Fruit fly (Drosophila melanogaster): ENCODE measurements around the gene comt.

The comt gene

DNA sequence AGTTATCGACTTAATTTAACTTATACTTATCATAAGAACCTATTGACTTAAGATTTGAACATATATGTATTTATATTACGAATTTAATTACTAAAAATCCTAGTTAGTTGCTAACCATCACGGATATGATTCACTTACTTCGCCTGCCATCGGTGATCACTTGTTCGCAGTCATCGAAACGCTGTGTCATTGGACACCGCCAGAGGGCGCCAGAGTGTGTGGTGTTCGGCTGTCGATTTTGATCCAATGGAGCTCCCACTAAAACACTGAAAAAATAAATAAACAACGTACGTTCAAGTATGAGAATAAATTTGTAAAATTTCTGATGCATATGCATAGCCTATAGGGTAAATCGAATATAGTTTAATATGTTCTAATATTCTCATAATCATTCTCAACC is 34.0 kb upstream of the comt start (continued):
- TF ChIP-seq CG12104 (GFP tag; optimal IDR thresholded peaks at IDR 0.05): no peak
- TF ChIP-seq CG4730 (GFP tag; IDR thresholded peaks at IDR 0.05): no peak
- TF ChIP-seq BEAF-32 (GFP tag; optimal IDR thresholded peaks at IDR 0.05): no peak
- 0 out of 3 replicates have a peak, but pooled peaks have one; percentile 10 for TF ChIP-seq CG17361 (GFP tag; IDR thresholded peaks at IDR 0.05)
- TF ChIP-seq CG17385 (GFP tag; optimal IDR thresholded peaks at IDR 0.05): no peak
- TF ChIP-seq stwl (tag; optimal IDR thresholded peaks at IDR 0.05): peak; percentile 17
- TF ChIP-seq lilli (GFP tag; optimal IDR thresholded peaks at IDR 0.05): no peak
- peak; percentile 85 for TF ChIP-seq CTCF (GFP tag; optimal IDR thresholded peaks at IDR 0.05)

DNA sequence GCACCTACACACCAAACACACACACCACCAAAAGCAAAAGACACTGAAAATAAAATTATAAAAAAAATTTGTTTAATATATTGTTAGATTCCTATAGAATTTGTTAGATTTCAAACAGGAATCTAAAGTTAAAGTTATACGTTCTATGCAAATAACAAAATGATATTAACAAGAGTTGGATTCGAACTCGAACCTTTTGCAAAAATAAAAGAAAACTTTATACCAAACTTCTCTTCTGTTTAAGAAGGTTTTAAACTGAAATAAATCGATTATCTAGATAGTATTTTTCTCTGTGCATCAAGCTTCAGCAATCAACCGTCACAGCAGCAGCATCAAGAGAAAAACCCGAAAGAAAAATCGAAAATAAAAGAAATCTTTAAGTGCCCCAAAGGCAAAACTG is 32.3 kb upstream of the comt start:
- peak; percentile 9 for TF ChIP-seq oc (tag; optimal IDR thresholded peaks at IDR 0.05)
- TF ChIP-seq Fer2 (tag; optimal IDR thresholded peaks at IDR 0.05): no peak
- no peak for TF ChIP-seq Lim3 (GFP tag; IDR thresholded peaks at IDR 0.05)
- no peak for TF ChIP-seq gt (GFP tag; IDR thresholded peaks at IDR 0.05)
- no peak for TF ChIP-seq C15 (GFP tag; IDR thresholded peaks at IDR 0.05)
- no peak for TF ChIP-seq sug (tag; optimal IDR thresholded peaks at IDR 0.05)
- no peak for TF ChIP-seq maf-S (GFP tag; optimal IDR thresholded peaks at IDR 0.05)
- TF ChIP-seq Ets97D (GFP tag; optimal IDR thresholded peaks at IDR 0.05): no peak
- TF ChIP-seq Hmr (GFP tag; optimal IDR thresholded peaks at IDR 0.05): no peak
- TF ChIP-seq CG11696 (GFP tag; IDR thresholded peaks at IDR 0.05): no peak
- no peak for TF ChIP-seq E2f1 (GFP tag; IDR thresholded peaks at IDR 0.05)
- no peak for TF ChIP-seq Dll (GFP tag; IDR thresholded peaks at IDR 0.05; ENCODE audit: partially characterized antibody)
- no peak for TF ChIP-seq CG11723 (GFP tag; optimal IDR thresholded peaks at IDR 0.05)
- TF ChIP-seq CG16813 (GFP tag; IDR thresholded peaks at IDR 0.05; ENCODE audit: partially characterized antibody): no peak
- peak in 1 of 2 experiments; percentile 60 for TF ChIP-seq bsh (GFP tag; optimal IDR thresholded peaks at IDR 0.05)
- no peak for TF ChIP-seq crc (GFP tag; optimal IDR thresholded peaks at IDR 0.05)
- no peak for TF ChIP-seq CG7745 (tag; optimal IDR thresholded peaks at IDR 0.05)
- no peak for TF ChIP-seq dpn (GFP tag; optimal IDR thresholded peaks at IDR 0.05)
- peak; percentile 45 for TF ChIP-seq fd96Cb (tag; optimal IDR thresholded peaks at IDR 0.05)
- TF ChIP-seq CG8089 (GFP tag; optimal IDR thresholded peaks at IDR 0.05): no peak
- no peak for TF ChIP-seq fd102C (GFP tag; optimal IDR thresholded peaks at IDR 0.05)
- TF ChIP-seq CG2129 (GFP tag; IDR thresholded peaks at IDR 0.05; ENCODE audit: partially characterized antibody): no peak
- TF ChIP-seq CG1233 (GFP tag; optimal IDR thresholded peaks at IDR 0.05): no peak
- no peak for TF ChIP-seq trh (GFP tag; optimal IDR thresholded peaks at IDR 0.05)
- no peak for TF ChIP-seq CG17328 (GFP tag; IDR thresholded peaks at IDR 0.05)
- peak; percentile 46 for TF ChIP-seq CG13424 (tag; optimal IDR thresholded peaks at IDR 0.05)
- no peak for TF ChIP-seq CG13624 (GFP tag; optimal IDR thresholded peaks at IDR 0.05)
- TF ChIP-seq usp (GFP tag; optimal IDR thresholded peaks at IDR 0.05): no peak
- no peak for TF ChIP-seq slbo (GFP tag; IDR thresholded peaks at IDR 0.05)
- peak; percentile 77; the same call in 2 of the 3 replicates for TF ChIP-seq CG17361 (GFP tag; IDR thresholded peaks at IDR 0.05)
- TF ChIP-seq gcm (GFP tag; optimal IDR thresholded peaks at IDR 0.05): peak; percentile 50
- TF ChIP-seq CG2202 (tag; optimal IDR thresholded peaks at IDR 0.05): no peak
- TF ChIP-seq CG12236 (GFP tag; optimal IDR thresholded peaks at IDR 0.05): no peak
- TF ChIP-seq CG7271 (tag; optimal IDR thresholded peaks at IDR 0.05): no peak
- no peak for TF ChIP-seq amos (GFP tag; IDR thresholded peaks at IDR 0.05; ENCODE audit: partially characterized antibody)
- no peak for TF ChIP-seq hkb (optimal IDR thresholded peaks at IDR 0.05)
- TF ChIP-seq hkb (GFP tag; IDR thresholded peaks at IDR 0.05): peak; percentile 42; the same call in 1 of the 2 replicates
- TF ChIP-seq CG9876 (GFP tag; optimal IDR thresholded peaks at IDR 0.05): no peak
- TF ChIP-seq pros (GFP tag; optimal IDR thresholded peaks at IDR 0.05): no peak
- no peak for TF ChIP-seq CG17568 (GFP tag; optimal IDR thresholded peaks at IDR 0.05)
- no peak for TF ChIP-seq H2.0 (GFP tag; IDR thresholded peaks at IDR 0.05)
- TF ChIP-seq CrebB (tag; optimal IDR thresholded peaks at IDR 0.05): no peak
- TF ChIP-seq corto (GFP tag; optimal IDR thresholded peaks at IDR 0.05): no peak
- TF ChIP-seq CG13775 (GFP tag; optimal IDR thresholded peaks at IDR 0.05): peak; percentile 13
